Worm (Caenorhabditis elegans) whole organism, late embryonic: Measurements from ENCODE around the gene lips-3.

Experiments
- fkh-6 ChIP-seq: sonication (generic microtip); optimal IDR thresholded peaks from 2 replicates; lab custom pipeline; 2016; ENCODE audit warnings: missing genetic modification characterization, missing compliant biosample characterization
- nfya-1 ChIP-seq: sonication (generic microtip); optimal IDR thresholded peaks from 2 replicates; lab custom pipeline; 2017; ENCODE audit warnings: missing genetic modification characterization, mild to moderate bottlenecking, missing compliant biosample characterization, antibody characterized with exemption, moderate library complexity
- pag-3 ChIP-seq: sonication (generic microtip); optimal IDR thresholded peaks from 2 replicates; lab custom pipeline; 2016; ENCODE audit warnings: missing compliant biosample characterization, missing genetic modification characterization, borderline replicate concordance
- pat-9 ChIP-seq: fragments of 200-800 bp; sonication (Bioruptor generic); optimal IDR thresholded peaks from 2 replicates; lab custom pipeline; 2018; ENCODE audit warnings: mild to moderate bottlenecking, missing genetic modification characterization, moderate library complexity, missing compliant biosample characterization
- pqm-1 ChIP-seq: sonication (generic microtip); optimal IDR thresholded peaks from 2 replicates; lab custom pipeline; 2016; ENCODE audit warnings: missing genetic modification characterization, missing compliant biosample characterization
- unc-86 ChIP-seq: sonication (generic microtip); optimal IDR thresholded peaks from 2 replicates; lab custom pipeline; 2016; ENCODE audit warnings: missing genetic modification characterization, missing compliant biosample characterization

DNA sequence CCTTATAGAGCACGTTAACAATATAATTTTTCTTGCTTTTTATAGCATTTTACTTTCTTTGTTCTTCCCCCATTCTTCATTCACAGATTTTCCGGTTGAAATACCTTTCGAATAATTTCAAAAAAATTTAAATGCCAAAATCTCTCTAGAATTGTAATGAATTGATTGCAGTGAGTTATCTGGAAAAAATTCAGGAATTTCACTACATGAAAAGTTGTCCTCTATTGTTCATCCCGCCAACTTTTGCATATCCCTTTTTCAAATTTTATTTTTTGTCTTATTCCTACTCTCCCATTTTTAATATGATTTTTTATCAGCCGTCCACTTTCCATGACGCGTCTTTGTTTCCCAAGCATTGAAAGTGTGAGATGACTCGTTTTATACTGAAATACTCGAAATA, 37.0 kb downstream of the lips-3 start:
- TF ChIP-seq pat-9, result no peak
- TF ChIP-seq pag-3 (tag; lab: Kevin White, UChicago), result no peak
- no peak for TF ChIP-seq fkh-6
- TF ChIP-seq pqm-1 (tag; lab: Kevin White, UChicago), result no peak
- no peak for TF ChIP-seq unc-86
- no peak for TF ChIP-seq nfya-1
